Worm (Caenorhabditis elegans): ENCODE measurements around the gene srh-23.

DNA sequence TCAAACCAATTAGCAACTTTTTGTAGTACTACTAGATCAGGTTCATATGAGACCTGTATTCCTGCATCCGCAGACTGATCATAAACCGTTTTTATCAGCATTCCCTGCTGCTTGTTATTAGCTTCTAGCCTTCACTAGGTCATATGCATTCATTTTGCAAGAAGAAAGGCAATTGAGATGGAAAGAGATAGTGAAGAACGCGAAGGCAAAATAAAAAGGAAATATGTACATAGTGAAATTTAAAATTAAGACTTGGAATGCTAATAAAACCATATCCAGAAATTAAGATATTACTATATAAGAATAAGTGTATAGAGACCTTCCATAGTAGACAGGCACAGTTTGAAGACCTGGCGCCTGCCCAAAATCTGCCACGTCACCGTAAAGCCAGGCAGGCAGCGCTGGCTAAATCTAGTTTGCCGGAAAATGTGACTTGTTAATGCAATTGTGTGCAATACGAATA lies at the start of gene srh-23, which contains the start of gene C02E7.8:
- TF ChIP-seq nfya-1 (tag; optimal IDR thresholded peaks at IDR 0.05; ENCODE audit: borderline replicate concordance, insufficient read depth) (no peak), C06A6.2 (GFP tag; conservative IDR thresholded peaks at IDR 0.05) (no peak)
